Worm (Caenorhabditis elegans) whole organism, early embryonic: ENCODE measurements around the gene Y44A6D.1.

Experiments used
- B0310.2 ChIP-seq: sonication (generic microtip); optimal IDR thresholded peaks from 2 replicates; lab custom pipeline; 2016; ENCODE audit warnings: mild to moderate bottlenecking, missing genetic modification characterization, missing compliant biosample characterization
- F13C5.2 ChIP-seq: sonication (generic microtip); optimal IDR thresholded peaks from 2 replicates; lab custom pipeline; 2017; ENCODE audit warnings: mild to moderate bottlenecking, missing genetic modification characterization, inconsistent platforms, missing compliant biosample characterization
- aly-1 ChIP-seq: sonication (generic microtip); optimal IDR thresholded peaks from 2 replicates; lab custom pipeline; 2016; ENCODE audit warnings: missing genetic modification characterization, missing compliant biosample characterization
- ama-1 ChIP-seq: fragments of 150-350 bp; optimal IDR thresholded peaks from 2 replicates; lab custom pipeline; 2014
- ceh-13 ChIP-seq: fragments of 200-800 bp; sonication (Bioruptor generic); optimal IDR thresholded peaks from 2 replicates; lab custom pipeline; 2018; ENCODE audit warnings: mild to moderate bottlenecking, missing genetic modification characterization, missing compliant biosample characterization
- ceh-36 ChIP-seq: sonication (generic microtip); optimal IDR thresholded peaks from 2 replicates; lab custom pipeline; 2016; ENCODE audit warnings: missing genetic modification characterization, inconsistent platforms, missing compliant biosample characterization
- ets-7 ChIP-seq: sonication (generic microtip); optimal IDR thresholded peaks from 2 replicates; lab custom pipeline; 2016; ENCODE audit warnings: missing genotype, missing genetic modification characterization, missing compliant biosample characterization
- flt-1 ChIP-seq: fragments of 200-800 bp; sonication (Bioruptor generic); IDR thresholded peaks from 2 replicates; pipeline ENCODE4 v1.3.6; 2022; ENCODE audit warnings: missing genetic modification characterization, missing compliant biosample characterization
- hmbx-1 ChIP-seq: sonication (generic microtip); optimal IDR thresholded peaks from 2 replicates; lab custom pipeline; 2016; ENCODE audit warnings: mild to moderate bottlenecking, missing genetic modification characterization, missing compliant biosample characterization
- hmg-4 ChIP-seq: fragments of 200-800 bp; sonication (Bioruptor generic); optimal IDR thresholded peaks from 2 replicates; lab custom pipeline; 2018; ENCODE audit warnings: mild to moderate bottlenecking, missing genetic modification characterization, missing compliant biosample characterization
- hnd-1 ChIP-seq: sonication (generic microtip); optimal IDR thresholded peaks from 2 replicates; lab custom pipeline; 2016; ENCODE audit warnings: missing genetic modification characterization, missing compliant biosample characterization
- pes-1 ChIP-seq: fragments of 200-800 bp; sonication (Bioruptor generic); IDR thresholded peaks from 2 replicates; pipeline ENCODE4 v1.3.6; 2022; ENCODE audit warnings: missing genetic modification reagents, missing genetic modification characterization, missing compliant biosample characterization
- scrt-1 ChIP-seq: fragments of 200-800 bp; sonication (Bioruptor generic); IDR thresholded peaks from 2 replicates; pipeline ENCODE4 v1.3.6; 2022; ENCODE audit warnings: missing genetic modification characterization, missing compliant biosample characterization
- sea-1 ChIP-seq: fragments of 200-800 bp; sonication (Bioruptor generic); conservative IDR thresholded peaks from 2 replicates; pipeline ENCODE4 v1.3.6; 2022; ENCODE audit warnings: missing genetic modification characterization, missing compliant biosample characterization
- tbx-11 ChIP-seq: fragments of 200-800 bp; sonication (Bioruptor generic); IDR thresholded peaks from 2 replicates; pipeline ENCODE4 v1.3.6; 2022; ENCODE audit warnings: missing genetic modification characterization, missing compliant biosample characterization
- tbx-37 ChIP-seq: fragments of 200-800 bp; sonication (Bioruptor generic); conservative IDR thresholded peaks from 2 replicates; pipeline ENCODE4 v1.3.6; 2022; ENCODE audit warnings: missing genetic modification reagents, missing genetic modification characterization, missing compliant biosample characterization
- tra-4 ChIP-seq: sonication (generic microtip); optimal IDR thresholded peaks from 2 replicates; lab custom pipeline; 2017; ENCODE audit warnings: missing genetic modification characterization, missing compliant biosample characterization

The Y44A6D.1 gene

ce11 chrV:20752609-20753102, 37.2 kb downstream of the Y44A6D.1 start, which contains the start of gene pha-4:
pha-4 (plus strand) TSS chrV:20753052.
- no peak for TF ChIP-seq aly-1
- no peak for TF ChIP-seq ceh-36 (tag; lab: Kevin White, UChicago)
- TF ChIP-seq tra-4: no peak
- no peak for TF ChIP-seq ceh-13
- no peak for TF ChIP-seq hmbx-1
- TF ChIP-seq tbx-37 (GFP tag; lab: Robert Waterston, UW): no peak
- no peak for TF ChIP-seq pes-1
- no peak for TF ChIP-seq flt-1 (GFP tag; lab: Robert Waterston, UW)
- no peak for TF ChIP-seq sea-1 (GFP tag; lab: Robert Waterston, UW)
- TF ChIP-seq ets-7 (tag; lab: Kevin White, UChicago): no peak
- no peak for TF ChIP-seq ama-1
- no peak for TF ChIP-seq scrt-1 (GFP tag; lab: Robert Waterston, UW)
- TF ChIP-seq hnd-1: no peak

ce11 chrV:20749098-20749497, 40.7 kb downstream of the Y44A6D.1 start:
- TF ChIP-seq aly-1: no peak
- no peak for TF ChIP-seq tbx-37 (GFP tag; lab: Robert Waterston, UW)
- TF ChIP-seq hnd-1: no peak
- TF ChIP-seq B0310.2 (tag; lab: Kevin White, UChicago): no peak
- no peak for TF ChIP-seq sea-1 (GFP tag; lab: Robert Waterston, UW)
- no peak for TF ChIP-seq F13C5.2 (tag; lab: Kevin White, UChicago)
- no peak for TF ChIP-seq tra-4
- TF ChIP-seq hmbx-1: no peak
- no peak for TF ChIP-seq hmg-4 (GFP tag; lab: Kevin White, UChicago)
- TF ChIP-seq ceh-13: no peak
- TF ChIP-seq flt-1 (GFP tag; lab: Robert Waterston, UW): no peak

DNA sequence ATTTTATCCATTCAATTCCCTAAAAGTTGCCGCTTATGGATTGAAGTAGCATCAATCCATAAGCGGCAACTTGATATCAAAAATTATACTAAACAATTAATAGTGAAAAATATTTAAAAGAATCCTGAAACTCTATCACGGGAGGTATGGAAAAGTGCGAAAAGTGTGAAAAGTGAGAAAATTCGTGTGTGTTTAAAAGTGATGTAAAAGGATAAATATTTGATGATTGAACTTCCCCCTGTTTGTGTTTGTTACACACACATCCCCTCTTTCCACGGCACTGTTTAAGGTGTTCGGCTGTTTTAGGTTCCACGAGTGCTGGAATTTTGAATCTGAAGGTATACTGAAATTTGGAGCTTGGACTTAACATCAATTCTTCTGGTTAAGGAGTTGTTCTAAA, 41.9 kb downstream of the Y44A6D.1 start:
- TF ChIP-seq tbx-11 (GFP tag; lab: Robert Waterston, UW) (0 out of 2 replicates have a peak, but pooled peaks have one; percentile 17), tbx-37 (GFP tag; lab: Robert Waterston, UW) (no peak), ama-1 (no peak)

- TF ChIP-seq aly-1 (no peak), hmbx-1 (no peak)
Measured at ce11 chrV:20746805-20747204, 43.0 kb downstream of the Y44A6D.1 start.

- TF ChIP-seq ama-1: no peak
- TF ChIP-seq aly-1: no peak
- TF ChIP-seq ets-7 (tag; lab: Kevin White, UChicago): no peak
- no peak for TF ChIP-seq hmg-4 (GFP tag; lab: Kevin White, UChicago)
- no peak for TF ChIP-seq ceh-36 (tag; lab: Kevin White, UChicago)
Measured at ce11 chrV:20745278-20745677, 44.6 kb downstream of the Y44A6D.1 start.

DNA sequence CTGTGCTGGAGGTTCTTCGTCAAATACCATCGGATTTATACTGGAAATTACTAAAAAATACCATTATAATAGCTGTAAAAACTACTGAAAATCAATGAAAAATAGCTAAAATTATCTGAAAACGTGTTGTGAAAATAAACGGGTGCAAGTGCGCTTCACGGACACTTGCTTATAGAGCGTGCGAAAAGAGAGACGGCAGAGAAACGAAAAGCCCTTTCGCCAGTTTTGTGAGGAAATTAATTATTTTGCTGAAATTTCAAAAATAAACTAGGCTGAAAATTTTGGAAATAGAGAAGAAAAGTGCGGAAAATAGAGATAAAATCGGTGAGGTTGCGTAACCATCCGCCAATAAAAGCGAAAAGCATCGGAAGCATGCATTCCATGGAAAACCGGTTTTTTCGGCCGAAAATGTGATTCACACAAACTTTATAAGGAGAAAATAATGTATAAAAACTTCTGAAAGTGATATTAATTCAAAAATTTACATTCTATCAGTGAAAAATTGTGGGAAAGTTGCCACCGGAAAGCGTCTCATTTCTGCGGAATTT, 45.5 kb downstream of the Y44A6D.1 start, which contains the start of gene dnj-25:
dnj-25 (minus strand) TSS at position 57 of the 548 bp plus-strand sequence.
- TF ChIP-seq F13C5.2 (tag; lab: Kevin White, UChicago) (peak; percentile 27), ama-1 (no peak)

ce11 chrV:20739387-20739786, 50.4 kb downstream of the Y44A6D.1 start:
- TF ChIP-seq B0310.2 (tag; lab: Kevin White, UChicago) (no peak), aly-1 (no peak), ceh-36 (tag; lab: Kevin White, UChicago) (no peak)
